Worm (Caenorhabditis elegans): ENCODE measurements around the gene clec-85.

DNA sequence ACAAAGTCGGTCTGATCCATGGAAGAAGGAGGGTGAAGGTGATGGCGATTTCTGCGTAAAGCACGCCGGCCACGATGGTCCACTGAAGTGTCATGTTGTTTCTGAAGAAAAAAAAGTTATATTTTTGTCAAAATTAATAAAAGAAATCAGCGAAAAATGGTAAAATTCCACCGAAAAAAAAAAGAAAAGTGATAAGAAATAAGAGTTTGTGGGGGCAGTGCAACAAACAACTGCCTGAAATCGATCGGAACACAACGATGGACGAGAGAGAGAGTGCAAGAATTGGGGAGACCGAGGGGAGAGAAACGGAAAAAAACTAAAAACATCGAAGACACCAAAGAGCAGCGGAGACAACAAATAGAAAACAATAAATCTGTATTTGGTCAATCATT, 41.7 kb downstream of the clec-85 start, which contains the start of gene Y54G2A.18:
- TF ChIP-seq nfya-1 (tag; optimal IDR thresholded peaks at IDR 0.05) (no peak), elt-2 (tag; optimal IDR thresholded peaks at IDR 0.05) (no peak), syd-9 (tag; optimal IDR thresholded peaks at IDR 0.05) (no peak), elt-4 (tag; optimal IDR thresholded peaks at IDR 0.05) (no peak), lim-6 (tag; optimal IDR thresholded peaks at IDR 0.05) (no peak), sox-4 (tag; optimal IDR thresholded peaks at IDR 0.05) (no peak), ama-1 (optimal IDR thresholded peaks at IDR 0.05) (no peak), ceh-45 (GFP tag; IDR thresholded peaks at IDR 0.05) (no peak), hlh-8 (tag; optimal IDR thresholded peaks at IDR 0.05) (no peak), pha-4 (tag; optimal IDR thresholded peaks at IDR 0.05) (no peak), unc-86 (tag; optimal IDR thresholded peaks at IDR 0.05) (no peak), hlh-30 (tag; optimal IDR thresholded peaks at IDR 0.05; ENCODE audit: insufficient read depth) (no peak)
